Fruit fly (Drosophila melanogaster): Measurements from ENCODE around the gene CG2854.

Gene CG2854

DNA sequence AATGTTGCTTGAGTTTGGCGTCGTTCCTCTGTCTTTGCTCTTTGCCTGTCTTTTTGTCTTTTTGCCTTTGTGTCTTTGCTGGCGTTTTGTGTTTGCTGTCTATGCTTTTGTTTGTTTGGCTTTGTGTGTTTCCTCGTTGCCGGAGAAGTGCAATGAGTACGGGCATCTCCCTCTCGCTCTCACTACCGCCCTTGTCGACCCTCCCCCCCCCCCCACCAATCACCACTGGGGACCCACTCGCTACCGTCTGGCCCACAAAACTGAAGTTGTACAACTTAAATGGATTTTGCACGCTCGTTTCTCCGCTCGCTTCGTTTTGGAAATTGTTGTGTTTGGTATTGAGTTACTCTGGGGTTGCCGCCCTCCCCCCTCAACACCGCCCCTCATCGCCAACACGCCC, 20.2 kb upstream of the CG2854 start:
- TF ChIP-seq CG13204 (GFP tag; optimal IDR thresholded peaks at IDR 0.05) (peak; percentile 10), CG10348 (GFP tag; IDR thresholded peaks at IDR 0.05) (no peak)

DNA sequence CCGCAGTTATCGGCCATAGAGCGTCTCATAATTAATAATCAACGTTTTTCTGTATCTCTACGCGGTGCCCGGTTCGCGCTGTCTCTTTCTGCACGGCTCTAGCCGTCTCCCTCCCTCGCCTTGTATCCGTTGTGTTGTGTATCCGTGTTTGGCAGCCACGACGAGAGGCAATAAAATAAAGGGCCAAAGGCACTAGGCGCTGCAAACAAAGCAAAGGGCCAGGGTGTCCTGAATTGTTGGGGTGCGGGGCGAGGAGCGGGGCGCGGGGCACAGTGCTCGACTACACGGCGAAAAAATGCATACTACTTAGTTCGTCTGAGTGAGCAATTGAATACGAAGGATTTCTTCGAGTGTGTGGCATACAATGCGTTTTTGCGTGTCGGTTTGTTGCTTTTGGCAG, 19.4 kb upstream of the CG2854 start:
- TF ChIP-seq CG9948 (tag; optimal IDR thresholded peaks at IDR 0.05) (peak; percentile 11), CG12605 (GFP tag; IDR thresholded peaks at IDR 0.05) (no peak), CG13204 (GFP tag; optimal IDR thresholded peaks at IDR 0.05) (peak; percentile 61), CG14655 (GFP tag; optimal IDR thresholded peaks at IDR 0.05) (no peak), gl (tag; optimal IDR thresholded peaks at IDR 0.05) (peak; percentile 19), EcR (GFP tag; optimal IDR thresholded peaks at IDR 0.05) (peak; percentile 23), CG8159 (tag; optimal IDR thresholded peaks at IDR 0.05) (peak; percentile 10)

DNA sequence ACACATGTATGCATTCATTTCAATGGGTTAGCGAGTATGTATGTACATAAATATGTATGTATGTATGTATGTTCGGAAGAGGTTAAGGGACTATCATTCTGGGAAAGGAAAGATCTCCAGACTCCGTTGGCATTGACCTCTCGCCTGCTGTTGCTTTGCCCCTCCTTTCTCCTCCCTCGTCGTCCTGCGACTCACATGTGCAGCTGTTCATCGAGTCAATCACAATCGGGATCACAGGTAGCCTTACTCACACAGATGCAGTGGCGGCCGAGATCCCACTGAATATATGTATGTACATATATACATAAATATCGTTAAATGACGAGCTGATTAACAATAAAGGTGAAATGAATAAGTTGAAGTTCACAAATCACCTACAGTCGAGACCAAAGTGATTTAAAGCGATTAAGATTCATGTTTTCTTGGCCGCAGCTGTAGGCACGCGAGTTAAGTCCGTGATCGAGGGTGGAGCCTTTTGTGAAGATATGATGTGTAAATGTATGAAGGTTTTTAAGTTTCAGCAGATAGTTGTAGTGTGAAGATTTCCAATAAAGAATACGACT, 18.4 kb upstream of the CG2854 start:
- TF ChIP-seq Snoo (tag; optimal IDR thresholded peaks at IDR 0.05): no peak
- TF ChIP-seq EcR (GFP tag; optimal IDR thresholded peaks at IDR 0.05): peak; percentile 19

DNA sequence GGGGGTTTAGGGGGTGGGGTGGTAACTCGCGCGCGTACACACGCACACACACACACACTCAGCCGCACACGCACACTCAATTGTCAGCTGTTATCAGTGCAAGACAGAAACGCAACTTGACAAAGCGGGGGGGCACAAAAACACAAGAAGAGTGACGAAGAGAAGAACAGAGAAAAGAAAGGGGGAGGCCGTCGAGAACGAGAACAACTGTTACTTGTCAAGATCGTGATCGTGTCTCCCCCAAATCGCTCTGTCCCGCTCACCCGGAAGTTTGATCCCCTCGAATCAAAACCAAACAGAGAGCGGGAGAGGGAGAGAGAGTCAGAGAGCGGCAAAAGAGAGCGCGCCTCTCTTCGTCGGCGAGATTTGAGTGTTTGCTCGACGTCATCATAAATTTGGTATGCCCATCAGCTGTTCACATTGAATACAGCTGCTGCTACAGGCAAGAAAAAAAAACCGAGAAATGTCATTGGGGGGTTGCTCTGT, 9.5 kb upstream of the CG2854 start:
- TF ChIP-seq CG15710 (tag; optimal IDR thresholded peaks at IDR 0.05) (no peak), EcR (GFP tag; optimal IDR thresholded peaks at IDR 0.05) (peak; percentile 72), Pif1A (GFP tag; optimal IDR thresholded peaks at IDR 0.05) (peak; percentile 22), Ets98B (GFP tag; IDR thresholded peaks at IDR 0.05) (peak; percentile 50; the same call in 1 of the 2 replicates), CG13204 (GFP tag; optimal IDR thresholded peaks at IDR 0.05) (peak; percentile 42), Pif1B (GFP tag; optimal IDR thresholded peaks at IDR 0.05) (peak; percentile 45), CG12605 (GFP tag; IDR thresholded peaks at IDR 0.05) (peak; percentile 48), D1 (tag; optimal IDR thresholded peaks at IDR 0.05) (no peak), CG10348 (GFP tag; IDR thresholded peaks at IDR 0.05) (no peak)

DNA sequence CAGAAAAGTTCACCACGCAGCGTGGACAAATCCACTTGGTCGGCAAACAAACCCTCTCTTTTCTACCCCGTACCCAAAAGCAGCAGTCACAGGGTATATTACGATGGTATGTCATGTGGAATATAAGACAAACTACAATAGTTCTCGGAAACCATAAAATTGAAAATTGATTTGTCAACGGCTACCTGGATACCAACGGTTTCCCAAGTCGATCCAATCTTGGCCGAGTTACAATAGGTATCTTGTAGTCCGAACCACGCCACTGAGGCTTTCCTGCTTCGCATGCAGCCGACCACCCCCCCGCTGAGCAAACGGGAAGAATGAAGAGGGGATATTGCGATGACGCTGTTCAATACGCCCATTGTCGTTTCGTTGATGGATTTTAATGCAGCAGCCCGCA, 8.6 kb upstream of the CG2854 start:
- peak; percentile 57 for TF ChIP-seq Pif1B (GFP tag; optimal IDR thresholded peaks at IDR 0.05)
- TF ChIP-seq Ets98B (GFP tag; IDR thresholded peaks at IDR 0.05): peak; percentile 67
- peak; percentile 32 for TF ChIP-seq CG8301 (tag; optimal IDR thresholded peaks at IDR 0.05)
- peak; percentile 61 for TF ChIP-seq CG32121 (GFP tag; IDR thresholded peaks at IDR 0.05)
- peak; percentile 49 for TF ChIP-seq CG15710 (tag; optimal IDR thresholded peaks at IDR 0.05)
- peak; percentile 84 for TF ChIP-seq fd96Ca (GFP tag; IDR thresholded peaks at IDR 0.05)
- no peak for TF ChIP-seq CG10348 (GFP tag; IDR thresholded peaks at IDR 0.05)
- TF ChIP-seq gl (tag; optimal IDR thresholded peaks at IDR 0.05): peak; percentile 12
- TF ChIP-seq CG14655 (GFP tag; optimal IDR thresholded peaks at IDR 0.05): peak; percentile 43
- TF ChIP-seq rn (GFP tag; IDR thresholded peaks at IDR 0.05): no peak
- peak; percentile 75 for TF ChIP-seq CG4496 (GFP tag; IDR thresholded peaks at IDR 0.05)
- peak; percentile 67 for TF ChIP-seq Snoo (tag; optimal IDR thresholded peaks at IDR 0.05)
- TF ChIP-seq CG12605 (GFP tag; IDR thresholded peaks at IDR 0.05): no peak
- TF ChIP-seq CG17806 (tag; optimal IDR thresholded peaks at IDR 0.05): peak; percentile 46
- TF ChIP-seq CG8159 (tag; optimal IDR thresholded peaks at IDR 0.05): peak; percentile 55
- peak; percentile 34 for TF ChIP-seq CG34367 (tag; optimal IDR thresholded peaks at IDR 0.05)
- TF ChIP-seq EcR (GFP tag; optimal IDR thresholded peaks at IDR 0.05): no peak
- TF ChIP-seq CG13204 (GFP tag; optimal IDR thresholded peaks at IDR 0.05): no peak
- TF ChIP-seq CG9948 (tag; optimal IDR thresholded peaks at IDR 0.05): peak; percentile 48
- TF ChIP-seq Pif1A (GFP tag; optimal IDR thresholded peaks at IDR 0.05): peak; percentile 81

DNA sequence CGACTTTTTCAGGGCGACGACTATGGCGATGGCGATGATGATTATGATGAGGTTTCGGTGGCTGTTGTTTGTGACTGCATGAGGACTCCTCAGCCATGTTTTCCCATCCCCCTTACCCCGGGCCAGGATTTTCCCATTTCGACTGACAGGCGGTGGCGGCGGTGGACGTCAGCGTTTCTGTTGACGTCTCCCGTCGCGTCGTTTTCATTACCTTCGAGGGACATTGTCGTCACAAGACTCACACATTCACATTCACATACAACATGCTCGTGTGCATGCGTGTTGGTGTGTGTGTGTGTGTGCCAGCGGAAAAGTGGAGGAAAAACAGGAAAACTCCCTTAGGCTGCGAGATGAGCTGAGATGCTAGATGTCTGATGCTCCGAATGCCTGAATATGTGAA, 7.1 kb upstream of the CG2854 start:
- TF ChIP-seq CG9948 (tag; optimal IDR thresholded peaks at IDR 0.05) (no peak), CG13204 (GFP tag; optimal IDR thresholded peaks at IDR 0.05) (peak; percentile 26), CG32121 (GFP tag; IDR thresholded peaks at IDR 0.05) (no peak), CG8159 (tag; optimal IDR thresholded peaks at IDR 0.05) (no peak), CG15710 (tag; optimal IDR thresholded peaks at IDR 0.05) (no peak)

DNA sequence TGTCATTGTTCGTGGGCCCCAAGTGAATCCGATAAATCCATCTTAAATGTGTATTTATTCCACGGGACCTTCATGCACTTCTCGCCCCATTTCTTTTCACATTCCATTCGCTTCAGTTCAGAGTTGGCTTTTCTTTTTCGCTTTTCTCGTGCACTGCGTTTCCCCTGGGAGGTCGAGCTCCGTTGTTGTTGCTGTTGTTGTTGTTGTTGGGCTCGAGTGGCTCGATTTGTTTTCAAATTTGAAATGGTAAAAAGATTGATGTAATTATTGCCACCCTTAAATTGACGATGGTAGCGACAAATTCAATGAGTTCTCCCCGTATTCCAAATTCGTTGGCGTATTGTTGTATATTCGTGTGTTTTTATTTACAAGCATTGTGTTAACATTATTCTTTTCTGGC, 6.0 kb upstream of the CG2854 start:
- TF ChIP-seq CG9948 (tag; optimal IDR thresholded peaks at IDR 0.05) (no peak), CG8159 (tag; optimal IDR thresholded peaks at IDR 0.05) (no peak), D1 (tag; optimal IDR thresholded peaks at IDR 0.05) (no peak), Pif1A (GFP tag; optimal IDR thresholded peaks at IDR 0.05) (no peak), EcR (GFP tag; optimal IDR thresholded peaks at IDR 0.05) (no peak), rn (GFP tag; IDR thresholded peaks at IDR 0.05) (no peak), CG15710 (tag; optimal IDR thresholded peaks at IDR 0.05) (no peak), CG34367 (tag; optimal IDR thresholded peaks at IDR 0.05) (no peak), Ets98B (GFP tag; IDR thresholded peaks at IDR 0.05) (no peak), Pif1B (GFP tag; optimal IDR thresholded peaks at IDR 0.05) (no peak), CG10348 (GFP tag; IDR thresholded peaks at IDR 0.05) (no peak), CG12605 (GFP tag; IDR thresholded peaks at IDR 0.05) (no peak), CG17806 (tag; optimal IDR thresholded peaks at IDR 0.05) (no peak), CG8301 (tag; optimal IDR thresholded peaks at IDR 0.05) (no peak), CG32121 (GFP tag; IDR thresholded peaks at IDR 0.05) (no peak), CG13204 (GFP tag; optimal IDR thresholded peaks at IDR 0.05) (no peak), gl (tag; optimal IDR thresholded peaks at IDR 0.05) (no peak), Snoo (tag; optimal IDR thresholded peaks at IDR 0.05) (no peak), CG4496 (GFP tag; IDR thresholded peaks at IDR 0.05) (no peak), fd96Ca (GFP tag; IDR thresholded peaks at IDR 0.05) (no peak)
